Fruit fly (Drosophila melanogaster) whole organism, embryonic: ENCODE measurements around the gene Bet3.

Experiments
- Antp ChIP-seq: fragments of 200-800 bp; sonication (Bioruptor generic); optimal IDR thresholded peaks from 3 replicates; lab custom pipeline; 2016; ENCODE audit warnings: missing biosample characterization, missing genetic modification characterization
- C15 ChIP-seq: fragments of 200-800 bp; sonication (Bioruptor generic); IDR thresholded peaks from 3 replicates; pipeline ENCODE4 v1.3.6; 2022; ENCODE audit warnings: missing biosample characterization, missing genetic modification characterization
- CG1024 ChIP-seq: fragments of 200-800 bp; sonication (Bioruptor generic); IDR thresholded peaks from 2 replicates; pipeline ENCODE4 v1.3.6; 2022; ENCODE audit warnings: missing biosample characterization, missing genetic modification characterization
- CG10366 ChIP-seq: fragments of 200-800 bp; sonication (Bioruptor generic); IDR thresholded peaks from 2 replicates; pipeline ENCODE4 v1.3.6; 2022; ENCODE audit warnings: missing biosample characterization, missing genetic modification characterization
- CG11560 ChIP-seq: fragments of 200-800 bp; sonication (Bioruptor generic); IDR thresholded peaks from 3 replicates; pipeline ENCODE4 v1.3.6; 2022; ENCODE audit warnings: missing biosample characterization, missing genetic modification characterization
- CG12104 ChIP-seq: fragments of 200-800 bp; sonication (Bioruptor generic); optimal IDR thresholded peaks from 3 replicates; lab custom pipeline; 2016; ENCODE audit warnings: missing biosample characterization, missing genetic modification characterization
- CG12155 ChIP-seq: fragments of 200-800 bp; sonication (Bioruptor generic); optimal IDR thresholded peaks from 3 replicates; lab custom pipeline; 2016; ENCODE audit warnings: missing biosample characterization, missing genetic modification characterization
- CG12391 ChIP-seq: fragments of 200-800 bp; sonication (Bioruptor generic); optimal IDR thresholded peaks from 3 replicates; lab custom pipeline; 2018; ENCODE audit warnings: missing biosample characterization, mild to moderate bottlenecking, missing genetic modification characterization, moderate library complexity
- CG14050 ChIP-seq: fragments of 200-800 bp; sonication (Bioruptor generic); IDR thresholded peaks from 3 replicates; pipeline ENCODE4 v1.3.6; 2022; ENCODE audit warnings: missing biosample characterization, missing genetic modification characterization
- CG17186 ChIP-seq: fragments of 200-800 bp; sonication (Bioruptor generic); optimal IDR thresholded peaks from 3 replicates; lab custom pipeline; 2017; ENCODE audit warnings: missing biosample characterization, missing genetic modification reagents, missing genetic modification characterization
- CG17361 ChIP-seq: fragments of 200-800 bp; sonication (Bioruptor generic); IDR thresholded peaks from 3 replicates; pipeline ENCODE4 v1.3.6; 2022; ENCODE audit warnings: missing biosample characterization, missing genetic modification characterization
- CG17385 ChIP-seq: fragments of 200-800 bp; sonication (Bioruptor generic); optimal IDR thresholded peaks from 3 replicates; lab custom pipeline; 2018; ENCODE audit warnings: missing biosample characterization, mild to moderate bottlenecking, missing genetic modification characterization
- CG30403 ChIP-seq: fragments of 200-800 bp; sonication (Bioruptor generic); optimal IDR thresholded peaks from 3 replicates; lab custom pipeline; 2016; ENCODE audit warnings: missing biosample characterization, missing genetic modification characterization
- CG3281 ChIP-seq: fragments of 200-800 bp; sonication (Bioruptor generic); optimal IDR thresholded peaks from 3 replicates; lab custom pipeline; 2017; ENCODE audit warnings: missing biosample characterization, mild to moderate bottlenecking, missing genetic modification characterization
- CG42726 ChIP-seq: fragments of 200-800 bp; sonication (Bioruptor generic); IDR thresholded peaks from 2 replicates; pipeline ENCODE4 v1.3.6; 2022; ENCODE audit warnings: missing biosample characterization, missing genetic modification characterization; ENCODE audit not compliant: partially characterized antibody
- CG4617 ChIP-seq: fragments of 200-800 bp; sonication (Bioruptor generic); optimal IDR thresholded peaks from 3 replicates; lab custom pipeline; 2016; ENCODE audit warnings: missing biosample characterization, missing genetic modification characterization, borderline replicate concordance
- CG4854 ChIP-seq: fragments of 200-800 bp; sonication (Bioruptor generic); optimal IDR thresholded peaks from 2 replicates; lab custom pipeline; 2016; ENCODE audit warnings: missing biosample characterization, missing genetic modification characterization, inconsistent platforms
- CG7745 ChIP-seq: fragments of 200-800 bp; sonication (Bioruptor generic); optimal IDR thresholded peaks from 2 replicates; lab custom pipeline; 2018; ENCODE audit warnings: missing biosample characterization, mild to moderate bottlenecking, missing genetic modification characterization, moderate library complexity
- CG7839 ChIP-seq: fragments of 200-800 bp; sonication (Bioruptor generic); optimal IDR thresholded peaks from 3 replicates; lab custom pipeline; 2018; ENCODE audit warnings: missing biosample characterization, mild to moderate bottlenecking, missing genetic modification characterization, moderate library complexity
- CG7987 ChIP-seq: fragments of 200-800 bp; sonication (Bioruptor generic); optimal IDR thresholded peaks from 2 replicates; lab custom pipeline; 2018; ENCODE audit warnings: missing biosample characterization, mild to moderate bottlenecking, missing genetic modification characterization, moderate library complexity
- CG8478 ChIP-seq: fragments of >200 bp; optimal IDR thresholded peaks from 2 replicates; lab custom pipeline; 2018
- E2f1 ChIP-seq: fragments of 200-800 bp; sonication (Bioruptor generic); IDR thresholded peaks from 2 replicates; pipeline ENCODE4 v1.3.6; 2022; ENCODE audit warnings: missing biosample characterization, missing genetic modification characterization
- Elba2 ChIP-seq: fragments of 200-800 bp; sonication (Bioruptor generic); optimal IDR thresholded peaks from 3 replicates; lab custom pipeline; 2016; ENCODE audit warnings: missing biosample characterization, missing genetic modification characterization
- Hmx ChIP-seq: fragments of 200-800 bp; sonication (Bioruptor generic); optimal IDR thresholded peaks from 2 replicates; lab custom pipeline; 2016; ENCODE audit warnings: missing biosample characterization, missing genetic modification characterization
- Lhr ChIP-seq: fragments of 200-800 bp; sonication (Bioruptor generic); optimal IDR thresholded peaks from 3 replicates; lab custom pipeline; 2017; ENCODE audit warnings: mild to moderate bottlenecking, missing biosample characterization, missing genetic modification reagents, missing genetic modification characterization
- MBD-R2 ChIP-seq: fragments of 200-800 bp; sonication (Bioruptor generic); IDR thresholded peaks from 2 replicates; pipeline ENCODE4 v1.3.6; 2022; ENCODE audit warnings: missing biosample characterization, missing genetic modification characterization
- Ravus ChIP-seq: fragments of 200-800 bp; sonication (Bioruptor generic); IDR thresholded peaks from 2 replicates; pipeline ENCODE4 v1.3.6; 2022; ENCODE audit warnings: missing biosample characterization, missing genetic modification characterization
- Scr ChIP-seq: fragments of 200-800 bp; sonication (Bioruptor generic); IDR thresholded peaks from 2 replicates; pipeline ENCODE4 v1.3.6; 2022; ENCODE audit warnings: missing biosample characterization, missing genetic modification characterization; ENCODE audit not compliant: partially characterized antibody
- Sry-δ ChIP-seq: fragments of 200-800 bp; sonication (Bioruptor generic); optimal IDR thresholded peaks from 2 replicates; lab custom pipeline; 2016; ENCODE audit warnings: missing biosample characterization, missing genetic modification characterization
- Ssrp ChIP-seq: fragments of 200-800 bp; sonication (Bioruptor generic); optimal IDR thresholded peaks from 2 replicates; lab custom pipeline; 2018; ENCODE audit warnings: missing biosample characterization, mild to moderate bottlenecking, missing genetic modification characterization, moderate library complexity
- ato ChIP-seq: fragments of 200-800 bp; sonication (Bioruptor generic); IDR thresholded peaks from 2 replicates; pipeline ENCODE4 v1.3.6; 2022; ENCODE audit warnings: missing biosample characterization, missing genetic modification characterization; ENCODE audit not compliant: partially characterized antibody
- cas ChIP-seq: fragments of 200-800 bp; sonication (Bioruptor generic); IDR thresholded peaks from 2 replicates; pipeline ENCODE4 v1.3.6; 2022; ENCODE audit warnings: missing biosample characterization, missing genetic modification characterization
- cato ChIP-seq: fragments of 200-800 bp; sonication (Bioruptor generic); optimal IDR thresholded peaks from 2 replicates; lab custom pipeline; 2016; ENCODE audit warnings: missing biosample characterization, missing genetic modification characterization, borderline replicate concordance
- chinmo ChIP-seq: fragments of 200-800 bp; sonication (Bioruptor generic); IDR thresholded peaks from 4 replicates; pipeline ENCODE4 v1.3.6; 2022; ENCODE audit warnings: missing biosample characterization, missing genetic modification characterization; ENCODE audit not compliant: partially characterized antibody
- cwo ChIP-seq: fragments of 200-800 bp; sonication (Bioruptor generic); optimal IDR thresholded peaks from 3 replicates; lab custom pipeline; 2017; ENCODE audit warnings: missing biosample characterization, missing genetic modification characterization, mild to moderate bottlenecking, moderate library complexity, missing genetic modification reagents
- disco-r ChIP-seq: fragments of 200-800 bp; sonication (Bioruptor generic); optimal IDR thresholded peaks from 2 replicates; lab custom pipeline; 2016; ENCODE audit warnings: missing biosample characterization, missing genetic modification characterization
- fu2 ChIP-seq: fragments of 200-800 bp; sonication (Bioruptor generic); optimal IDR thresholded peaks from 2 replicates; lab custom pipeline; 2016; ENCODE audit warnings: missing biosample characterization, missing genetic modification characterization
- gcm2 ChIP-seq: fragments of 200-800 bp; sonication (Bioruptor generic); optimal IDR thresholded peaks from 2 replicates; lab custom pipeline; 2016; ENCODE audit warnings: missing biosample characterization, missing genetic modification characterization
- kah ChIP-seq: fragments of 200-800 bp; sonication (Bioruptor generic); optimal IDR thresholded peaks from 2 replicates; lab custom pipeline; 2018; ENCODE audit warnings: missing biosample characterization, mild to moderate bottlenecking, missing genetic modification characterization
- luna ChIP-seq: fragments of 200-800 bp; sonication (Bioruptor generic); optimal IDR thresholded peaks from 2 replicates; lab custom pipeline; 2016; ENCODE audit warnings: missing biosample characterization, missing genetic modification characterization
- mam ChIP-seq: fragments of 200-800 bp; sonication (Bioruptor generic); optimal IDR thresholded peaks from 3 replicates; lab custom pipeline; 2016; ENCODE audit warnings: missing biosample characterization, missing genetic modification characterization
- nau ChIP-seq: fragments of 200-800 bp; sonication (Bioruptor generic); optimal IDR thresholded peaks from 3 replicates; lab custom pipeline; 2017; ENCODE audit warnings: missing biosample characterization, mild to moderate bottlenecking, missing genetic modification characterization, missing genetic modification reagents
- nom ChIP-seq: fragments of 200-800 bp; sonication (Bioruptor generic); optimal IDR thresholded peaks from 2 replicates; lab custom pipeline; 2017; ENCODE audit warnings: missing biosample characterization, missing genetic modification characterization, mild to moderate bottlenecking, moderate library complexity, missing genetic modification reagents
- pfk ChIP-seq: fragments of 200-800 bp; sonication (Bioruptor generic); optimal IDR thresholded peaks from 2 replicates; lab custom pipeline; 2018; ENCODE audit warnings: missing biosample characterization, mild to moderate bottlenecking, missing genetic modification characterization, moderate library complexity
- pzg ChIP-seq: fragments of 200-800 bp; sonication (Bioruptor generic); optimal IDR thresholded peaks from 3 replicates; lab custom pipeline; 2018; ENCODE audit warnings: missing biosample characterization, mild to moderate bottlenecking, missing genetic modification characterization, moderate library complexity
- rib ChIP-seq: fragments of 200-800 bp; sonication (Bioruptor generic); IDR thresholded peaks from 2 replicates; pipeline ENCODE4 v1.3.6; 2022; ENCODE audit warnings: missing biosample characterization, missing genetic modification characterization
- row ChIP-seq: fragments of 200-800 bp; sonication (Bioruptor generic); IDR thresholded peaks from 3 replicates; pipeline ENCODE4 v1.3.6; 2022; ENCODE audit warnings: missing biosample characterization, missing genetic modification characterization
- sens ChIP-seq: fragments of 200-800 bp; sonication (Bioruptor generic); peaks from one replicate; lab custom pipeline; 2016; ENCODE audit warnings: missing biosample characterization, missing genetic modification characterization
- sim ChIP-seq: fragments of 200-800 bp; sonication (Bioruptor generic); IDR thresholded peaks from 2 replicates; pipeline ENCODE4 v1.3.6; 2022; ENCODE audit warnings: missing biosample characterization, missing genetic modification characterization
- slp2 ChIP-seq: fragments of 200-800 bp; sonication (Bioruptor generic); optimal IDR thresholded peaks from 2 replicates; lab custom pipeline; 2016; ENCODE audit warnings: missing biosample characterization, missing genetic modification characterization
- zen2 ChIP-seq: fragments of 200-800 bp; sonication (Bioruptor generic); IDR thresholded peaks from 3 replicates; pipeline ENCODE4 v1.3.6; 2022; ENCODE audit warnings: missing biosample characterization, missing genetic modification characterization; ENCODE audit not compliant: partially characterized antibody

Gene Bet3

DNA sequence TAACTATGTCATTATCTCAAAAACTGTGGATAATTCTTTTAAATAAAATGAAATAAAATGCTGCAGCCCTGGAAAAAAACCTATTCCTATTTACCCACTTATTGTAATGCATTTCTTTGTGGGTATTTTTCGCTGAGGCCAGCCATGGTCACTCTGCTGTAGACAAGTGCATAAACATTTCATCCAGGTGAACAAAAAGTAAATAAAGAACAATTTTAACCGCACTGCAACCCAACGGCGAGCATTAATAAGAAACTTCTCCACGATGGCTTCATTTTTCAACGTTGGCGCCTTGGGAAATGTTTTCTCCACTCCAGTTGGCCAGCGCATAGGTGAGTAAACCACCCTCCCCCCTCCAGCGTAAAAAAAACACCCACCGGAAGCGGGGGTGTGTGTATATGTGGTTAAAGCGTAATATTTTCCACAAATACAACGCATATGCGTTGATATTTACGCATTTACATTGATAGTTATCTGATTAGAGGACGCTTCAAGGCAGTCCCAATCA lies 4.7 kb upstream of the Bet3 start, which contains the start of gene CG3529 (continued):
- TF ChIP-seq gcm2 (GFP tag; lab: Kevin White, UChicago) (no peak), CG1024 (no peak), Ssrp (tag; lab: Kevin White, UChicago) (no peak), nom (GFP tag; lab: Kevin White, UChicago) (peak; percentile 51), CG7839 (tag; lab: Kevin White, UChicago) (peak; percentile 8), nau (peak; percentile 7), CG30403 (peak; percentile 29), Ravus (no peak), pfk (peak; percentile 16), CG4854 (GFP tag; lab: Kevin White, UChicago) (no peak), fu2 (GFP tag; lab: Kevin White, UChicago) (no peak), cas (GFP tag; lab: Robert Waterston, UW) (no peak), CG12391 (tag; lab: Kevin White, UChicago) (peak; percentile 39), CG10366 (GFP tag; lab: Robert Waterston, UW) (no peak), chinmo (GFP tag; lab: Robert Waterston, UW) (peak; percentile 68; the same call in 2 of the 4 replicates), CG12155 (GFP tag; lab: Kevin White, UChicago) (no peak), sens (GFP tag; lab: Kevin White, UChicago) (no peak), MBD-R2 (GFP tag; lab: Robert Waterston, UW) (peak; percentile 53; the same call in 1 of the 2 replicates), sim (GFP tag; lab: Robert Waterston, UW) (no peak), Sry-δ (GFP tag; lab: Kevin White, UChicago) (peak; percentile 23), Scr (GFP tag; lab: Robert Waterston, UW) (no peak), CG42726 (GFP tag; lab: Robert Waterston, UW) (no peak), disco-r (GFP tag; lab: Kevin White, UChicago) (peak; percentile 39), kah (GFP tag; lab: Kevin White, UChicago) (peak; percentile 44), zen2 (no peak), Elba2 (GFP tag; lab: Kevin White, UChicago) (no peak), CG11560 (tag; lab: Robert Waterston, UW) (no peak), CG14050 (GFP tag; lab: Robert Waterston, UW) (no peak), cwo (GFP tag; lab: Kevin White, UChicago) (no peak), CG12104 (GFP tag; lab: Kevin White, UChicago) (peak; percentile 21), row (GFP tag; lab: Robert Waterston, UW) (peak; percentile 75), slp2 (GFP tag; lab: Kevin White, UChicago) (peak; percentile 17), CG3281 (peak; percentile 25), E2f1 (GFP tag; lab: Robert Waterston, UW) (no peak), pzg (GFP tag; lab: Kevin White, UChicago) (peak; percentile 69), Antp (no peak), CG4617 (peak; percentile 84), rib (GFP tag; lab: Robert Waterston, UW) (no peak), CG17361 (0 out of 3 replicates have a peak, but pooled peaks have one; percentile 19), CG17186 (GFP tag; lab: Kevin White, UChicago) (peak; percentile 6), CG17385 (GFP tag; lab: Kevin White, UChicago) (peak; percentile 49), cato (GFP tag; lab: Kevin White, UChicago) (no peak), Hmx (GFP tag; lab: Kevin White, UChicago) (no peak), mam (peak; percentile 14), CG8478 (no peak), ato (no peak), Lhr (peak; percentile 21), CG7745 (tag; lab: Kevin White, UChicago) (no peak), C15 (no peak), CG7987 (GFP tag; lab: Kevin White, UChicago) (peak; percentile 4), luna (no peak)
